Worm (Caenorhabditis elegans) whole organism, midembryonic: ENCODE data around the gene enee-1.

ENCODE experiments used
- T22C8.4 ChIP-seq: fragments of 200-800 bp; sonication (Bioruptor generic); IDR thresholded peaks from 2 replicates; pipeline ENCODE4 v1.3.6; 2022; ENCODE audit warnings: missing genetic modification characterization, missing compliant biosample characterization
- cog-1 ChIP-seq: sonication (generic microtip); optimal IDR thresholded peaks from 2 replicates; lab custom pipeline; 2016; ENCODE audit warnings: missing genetic modification characterization, missing compliant biosample characterization
- flt-1 ChIP-seq: fragments of 200-800 bp; sonication (Bioruptor generic); IDR thresholded peaks from 2 replicates; pipeline ENCODE4 v1.3.6; 2022; ENCODE audit warnings: missing genetic modification characterization, missing compliant biosample characterization
- klf-2 ChIP-seq: fragments of 200-800 bp; sonication (Bioruptor generic); conservative IDR thresholded peaks from 2 replicates; pipeline ENCODE4 v1.3.6; 2022; ENCODE audit warnings: missing genetic modification reagents, missing genetic modification characterization, missing compliant biosample characterization
- med-1 ChIP-seq: sonication (generic microtip); optimal IDR thresholded peaks from 2 replicates; lab custom pipeline; 2017; ENCODE audit warnings: missing genetic modification characterization, mild to moderate bottlenecking, missing compliant biosample characterization, antibody characterized with exemption, missing genetic modification reagents; ENCODE audit not compliant: insufficient read depth
- ref-1 ChIP-seq: fragments of 200-800 bp; sonication (Bioruptor generic); conservative IDR thresholded peaks from 2 replicates; pipeline ENCODE4 v1.3.6; 2022; ENCODE audit warnings: missing genetic modification reagents, missing genetic modification characterization, missing compliant biosample characterization
- tab-1 ChIP-seq: fragments of 200-800 bp; sonication (Bioruptor generic); IDR thresholded peaks from 2 replicates; pipeline ENCODE4 v1.3.6; 2022; ENCODE audit warnings: missing genetic modification characterization, missing compliant biosample characterization
- ztf-23 ChIP-seq: fragments of 200-800 bp; sonication (Bioruptor generic); IDR thresholded peaks from 2 replicates; pipeline ENCODE4 v1.3.6; 2022; ENCODE audit warnings: missing genetic modification reagents, missing genetic modification characterization, missing compliant biosample characterization
- ztf-29 ChIP-seq: fragments of 200-800 bp; sonication (Bioruptor generic); IDR thresholded peaks from 2 replicates; pipeline ENCODE4 v1.3.6; 2022; ENCODE audit warnings: missing genetic modification reagents, missing genetic modification characterization, missing compliant biosample characterization

The enee-1 gene

ce11 chrII:65484-65883, 41.0 kb downstream of the enee-1 start:
- TF ChIP-seq tab-1 (no peak), ref-1 (no peak), T22C8.4 (GFP tag; lab: Robert Waterston, UW) (no peak), klf-2 (GFP tag; lab: Robert Waterston, UW) (no peak), med-1 (GFP tag; lab: Kevin White, UChicago) (no peak), cog-1 (no peak), ztf-23 (no peak), ztf-29 (GFP tag; lab: Robert Waterston, UW) (no peak), flt-1 (GFP tag; lab: Robert Waterston, UW) (no peak)

DNA sequence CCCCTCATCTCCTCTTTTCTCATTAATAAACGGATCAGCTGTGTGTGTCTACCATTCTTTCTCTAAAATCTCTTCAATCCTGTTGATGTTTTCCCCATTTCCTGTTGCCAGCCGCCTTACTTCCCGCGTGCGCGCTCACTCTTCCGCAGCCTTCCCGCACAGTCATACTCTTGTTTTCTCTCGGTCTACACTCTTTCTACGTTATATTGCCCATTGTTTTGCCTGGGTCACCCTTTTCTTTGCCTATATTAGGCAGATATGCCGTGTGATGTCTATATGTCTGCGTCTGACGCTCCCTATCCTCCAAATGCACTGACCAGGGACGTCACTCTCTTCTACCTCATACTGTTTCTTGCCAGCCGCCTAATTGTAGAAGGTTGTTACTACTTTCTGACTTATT, 41.9 kb downstream of the enee-1 start:
- peak; percentile 62; the same call in 1 of the 2 replicates for TF ChIP-seq flt-1 (GFP tag; lab: Robert Waterston, UW)
- peak; percentile 90 for TF ChIP-seq cog-1
- no peak for TF ChIP-seq ztf-29 (GFP tag; lab: Robert Waterston, UW)

DNA sequence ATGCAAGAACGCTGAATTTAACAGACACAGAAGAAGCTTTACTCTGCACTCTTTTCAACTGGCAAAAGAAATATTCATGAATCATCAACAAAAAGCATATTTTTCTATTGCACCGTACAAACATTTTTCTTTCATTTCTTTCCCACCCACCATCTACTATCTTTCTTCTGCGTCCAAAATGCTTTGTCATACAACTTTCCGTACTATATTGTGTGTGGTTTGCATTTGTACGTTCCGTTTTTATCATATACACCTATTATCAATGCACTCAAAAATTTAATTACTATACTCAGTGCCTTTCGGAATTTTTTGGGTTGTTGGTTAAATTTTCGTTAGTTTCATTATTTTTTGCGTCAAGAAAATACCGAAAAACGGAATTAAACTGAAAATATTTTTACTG, 43.2 kb downstream of the enee-1 start:
- TF ChIP-seq ref-1 (no peak), ztf-29 (GFP tag; lab: Robert Waterston, UW) (no peak), flt-1 (GFP tag; lab: Robert Waterston, UW) (no peak), klf-2 (GFP tag; lab: Robert Waterston, UW) (no peak), T22C8.4 (GFP tag; lab: Robert Waterston, UW) (no peak), med-1 (GFP tag; lab: Kevin White, UChicago) (no peak), tab-1 (no peak), ztf-23 (no peak), cog-1 (no peak)

DNA sequence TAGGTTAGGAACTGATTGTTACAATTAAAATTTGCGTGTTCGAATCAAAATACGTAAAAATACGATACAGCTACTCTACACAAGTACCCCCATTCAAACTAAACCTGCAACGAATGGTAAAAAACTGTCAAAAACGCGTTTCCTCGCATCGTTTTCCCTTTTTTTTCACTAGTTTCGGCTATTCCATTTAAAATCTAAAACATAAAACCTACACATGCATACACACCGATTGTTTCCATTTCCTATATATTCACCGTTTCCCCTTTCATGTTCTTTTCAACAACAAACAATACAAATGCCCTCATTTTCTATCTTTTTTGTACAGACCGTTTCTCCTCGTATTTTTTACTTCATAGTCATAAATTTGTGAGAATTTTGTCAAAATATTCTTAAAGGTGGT, 44.3 kb downstream of the enee-1 start:
- TF ChIP-seq T22C8.4 (GFP tag; lab: Robert Waterston, UW) (no peak), tab-1 (no peak), flt-1 (GFP tag; lab: Robert Waterston, UW) (no peak), klf-2 (GFP tag; lab: Robert Waterston, UW) (no peak), ref-1 (no peak), ztf-23 (no peak), med-1 (GFP tag; lab: Kevin White, UChicago) (no peak), ztf-29 (GFP tag; lab: Robert Waterston, UW) (no peak), cog-1 (no peak)

ce11 chrII:69354-69753, 44.9 kb downstream of the enee-1 start, which contains the start of gene egl-26:
TSS of gene egl-26 (plus strand) at chrII:69654.
- TF ChIP-seq cog-1 (no peak), flt-1 (GFP tag; lab: Robert Waterston, UW) (no peak), klf-2 (GFP tag; lab: Robert Waterston, UW) (no peak), ztf-29 (GFP tag; lab: Robert Waterston, UW) (no peak), ref-1 (no peak), tab-1 (no peak), T22C8.4 (GFP tag; lab: Robert Waterston, UW) (no peak), ztf-23 (no peak), med-1 (GFP tag; lab: Kevin White, UChicago) (no peak)

ce11 chrII:73329-73728, 48.9 kb downstream of the enee-1 start:
- no peak for TF ChIP-seq cog-1
- TF ChIP-seq ztf-23, result no peak
- TF ChIP-seq flt-1 (GFP tag; lab: Robert Waterston, UW), result no peak
- TF ChIP-seq ref-1, result no peak
- TF ChIP-seq med-1 (GFP tag; lab: Kevin White, UChicago), result no peak
- no peak for TF ChIP-seq klf-2 (GFP tag; lab: Robert Waterston, UW)
- TF ChIP-seq T22C8.4 (GFP tag; lab: Robert Waterston, UW), result no peak
- TF ChIP-seq tab-1, result no peak
- TF ChIP-seq ztf-29 (GFP tag; lab: Robert Waterston, UW), result no peak

ce11 chrII:73892-74291, 49.4 kb downstream of the enee-1 start:
- no peak for TF ChIP-seq tab-1
- no peak for TF ChIP-seq ztf-29 (GFP tag; lab: Robert Waterston, UW)
- no peak for TF ChIP-seq T22C8.4 (GFP tag; lab: Robert Waterston, UW)
- TF ChIP-seq ref-1, result no peak
- TF ChIP-seq med-1 (GFP tag; lab: Kevin White, UChicago), result no peak
- TF ChIP-seq cog-1, result no peak
- TF ChIP-seq flt-1 (GFP tag; lab: Robert Waterston, UW), result no peak
- TF ChIP-seq klf-2 (GFP tag; lab: Robert Waterston, UW), result no peak
- TF ChIP-seq ztf-23, result no peak
